Worm (Caenorhabditis elegans) whole organism, L2 larva: Measurements from ENCODE around the gene Y75B12B.3.

Experiments used
- lsy-2 ChIP-seq, 2 experiments: fragments of 150-350 bp in 1 of 2; sonication (generic microtip) in 1 of 2; optimal IDR thresholded peaks; 2 replicates each; lab custom pipeline; 2014 to 2017; ENCODE audit warnings: missing biosample characterization in 2 of 2, missing genetic modification characterization in 2 of 2
- sem-4 ChIP-seq: fragments of 150-350 bp; optimal IDR thresholded peaks from 2 replicates; lab custom pipeline; 2014; ENCODE audit warnings: missing biosample characterization, missing genetic modification reagents, missing genetic modification characterization

- no peak for TF ChIP-seq lsy-2 (tag; optimal IDR thresholded peaks at IDR 0.05; lab: Kevin White, UChicago)
- no peak for TF ChIP-seq sem-4 (tag; lab: Kevin White, UChicago)
Observed at ce11 chrV:15156504-15156903, 29.6 kb downstream of the Y75B12B.3 start.
